Worm (Caenorhabditis elegans): Measurements from ENCODE around the gene mix-1.

DNA sequence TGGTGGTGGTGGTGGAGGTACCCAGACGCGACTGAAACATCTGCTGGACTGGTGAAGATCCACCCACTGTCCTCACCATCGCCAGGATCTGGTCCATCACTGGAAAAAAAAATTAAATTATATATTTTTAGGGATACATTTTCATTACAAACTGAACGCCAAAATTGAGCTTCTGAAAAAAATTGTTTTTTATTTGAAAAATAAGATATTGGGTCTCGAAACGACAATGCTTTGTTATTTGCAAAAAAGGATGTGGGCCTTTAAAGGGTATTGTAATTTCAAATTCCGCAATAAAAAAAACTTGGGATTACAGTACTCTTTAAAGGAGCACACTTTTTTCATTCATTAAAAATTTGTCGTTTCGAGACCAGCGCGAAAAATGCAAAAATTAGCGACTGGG lies 25.9 kb downstream of the mix-1 start, which contains the start of gene M106.2:
- TF ChIP-seq M03D4.4 (tag; optimal IDR thresholded peaks at IDR 0.05) (no peak), unc-120 (tag; optimal IDR thresholded peaks at IDR 0.05; ENCODE audit: poor library complexity, severe bottlenecking) (no peak), pha-4 (tag; optimal IDR thresholded peaks at IDR 0.05) (no peak), nhr-237 (tag; optimal IDR thresholded peaks at IDR 0.05) (no peak), nhr-76 (tag; optimal IDR thresholded peaks at IDR 0.05) (no peak)
